Fruit fly (Drosophila melanogaster) whole organism, embryonic: Measurements from ENCODE around the gene CG17108.
A peak's percentile ranks its signal among the peaks of the same experiment; 100 is the strongest.

ENCODE experiments used
- B-H2 ChIP-seq: fragments of 200-800 bp; sonication (Bioruptor generic); optimal IDR thresholded peaks from 2 replicates; lab custom pipeline; 2018; ENCODE audit warnings: missing biosample characterization, mild to moderate bottlenecking, missing genetic modification characterization
- C15 ChIP-seq: fragments of 200-800 bp; sonication (Bioruptor generic); IDR thresholded peaks from 3 replicates; pipeline ENCODE4 v1.3.6; 2022; ENCODE audit warnings: missing biosample characterization, missing genetic modification characterization
- CG1024 ChIP-seq: fragments of 200-800 bp; sonication (Bioruptor generic); IDR thresholded peaks from 2 replicates; pipeline ENCODE4 v1.3.6; 2022; ENCODE audit warnings: missing biosample characterization, missing genetic modification characterization
- CG11398 ChIP-seq: fragments of 200-800 bp; sonication (Bioruptor generic); optimal IDR thresholded peaks from 2 replicates; lab custom pipeline; 2016; ENCODE audit warnings: missing biosample characterization, missing genetic modification characterization
- CG13287 ChIP-seq: fragments of 200-800 bp; sonication (Bioruptor generic); IDR thresholded peaks from 2 replicates; pipeline ENCODE4 v1.3.6; 2022; ENCODE audit warnings: missing biosample characterization, missing genetic modification characterization; ENCODE audit not compliant: partially characterized antibody
- CG14667 ChIP-seq: fragments of 200-800 bp; sonication (Bioruptor generic); IDR thresholded peaks from 2 replicates; pipeline ENCODE4 v1.3.6; 2022; ENCODE audit warnings: missing biosample characterization, missing genetic modification characterization
- CG15514 ChIP-seq: fragments of 200-800 bp; sonication (Bioruptor generic); optimal IDR thresholded peaks from 3 replicates; lab custom pipeline; 2017; ENCODE audit warnings: missing biosample characterization, missing genetic modification characterization, mild to moderate bottlenecking, moderate library complexity, missing genetic modification reagents
- CG15696 ChIP-seq: fragments of 200-800 bp; sonication (Bioruptor generic); optimal IDR thresholded peaks from 2 replicates; lab custom pipeline; 2019; ENCODE audit warnings: missing biosample characterization, mild to moderate bottlenecking, missing genetic modification characterization, moderate library complexity
- CG1792 ChIP-seq: fragments of 200-800 bp; sonication (Bioruptor generic); optimal IDR thresholded peaks from 2 replicates; lab custom pipeline; 2016; ENCODE audit warnings: missing biosample characterization, missing genetic modification characterization
- CG18764 ChIP-seq: fragments of 200-800 bp; sonication (Bioruptor generic); optimal IDR thresholded peaks from 3 replicates; lab custom pipeline; 2016; ENCODE audit warnings: missing biosample characterization, missing genetic modification characterization
- CG2199 ChIP-seq: fragments of 200-800 bp; sonication (Bioruptor generic); IDR thresholded peaks from 3 replicates; pipeline ENCODE4 v1.3.6; 2022; ENCODE audit warnings: missing biosample characterization, missing genetic modification characterization
- CG2712 ChIP-seq: fragments of 200-800 bp; optimal IDR thresholded peaks from 3 replicates; lab custom pipeline; 2019; ENCODE audit warnings: missing biosample characterization, mild to moderate bottlenecking, missing genetic modification characterization, moderate library complexity
- CG30403 ChIP-seq: fragments of 200-800 bp; sonication (Bioruptor generic); optimal IDR thresholded peaks from 3 replicates; lab custom pipeline; 2016; ENCODE audit warnings: missing biosample characterization, missing genetic modification characterization
- CG32772 ChIP-seq: fragments of 200-800 bp; sonication (Bioruptor generic); IDR thresholded peaks from 2 replicates; pipeline ENCODE4 v1.3.6; 2022; ENCODE audit warnings: missing biosample characterization, missing genetic modification characterization
- CG3281 ChIP-seq: fragments of 200-800 bp; sonication (Bioruptor generic); optimal IDR thresholded peaks from 3 replicates; lab custom pipeline; 2017; ENCODE audit warnings: missing biosample characterization, mild to moderate bottlenecking, missing genetic modification characterization
- CG33213 ChIP-seq: fragments of 200-800 bp; sonication (Bioruptor generic); optimal IDR thresholded peaks from 3 replicates; lab custom pipeline; 2016; ENCODE audit warnings: missing biosample characterization, missing genetic modification characterization
- CG3407 ChIP-seq: fragments of 200-800 bp; sonication (Bioruptor generic); optimal IDR thresholded peaks from 2 replicates; lab custom pipeline; 2018; ENCODE audit warnings: missing biosample characterization, mild to moderate bottlenecking, missing genetic modification characterization
- CG3995 ChIP-seq: fragments of 200-800 bp; sonication (Bioruptor generic); optimal IDR thresholded peaks from 3 replicates; lab custom pipeline; 2016; ENCODE audit warnings: missing biosample characterization, missing genetic modification characterization
- CG8478 ChIP-seq: fragments of >200 bp; optimal IDR thresholded peaks from 2 replicates; lab custom pipeline; 2018
- CkIIα-i1 ChIP-seq: fragments of 200-800 bp; sonication (Bioruptor generic); IDR thresholded peaks from 2 replicates; pipeline ENCODE4 v1.3.6; 2022; ENCODE audit warnings: missing biosample characterization, missing genetic modification characterization
- Dip2 ChIP-seq: fragments of 200-800 bp; sonication (Bioruptor generic); IDR thresholded peaks from 2 replicates; pipeline ENCODE4 v1.3.6; 2022; ENCODE audit warnings: missing biosample characterization, missing genetic modification characterization
- Dip3 ChIP-seq: fragments of 200-800 bp; sonication (Bioruptor generic); optimal IDR thresholded peaks from 3 replicates; lab custom pipeline; 2016; ENCODE audit warnings: missing biosample characterization, missing genetic modification characterization
- Dll ChIP-seq: fragments of 200-800 bp; sonication (Bioruptor generic); IDR thresholded peaks from 4 replicates; pipeline ENCODE4 v1.3.6; 2022; ENCODE audit warnings: missing biosample characterization, missing genetic modification characterization; ENCODE audit not compliant: partially characterized antibody
- E2f1 ChIP-seq: fragments of 200-800 bp; sonication (Bioruptor generic); IDR thresholded peaks from 2 replicates; pipeline ENCODE4 v1.3.6; 2022; ENCODE audit warnings: missing biosample characterization, missing genetic modification characterization
- Gug ChIP-seq: fragments of 200-800 bp; sonication (Bioruptor generic); IDR thresholded peaks from 4 replicates; pipeline ENCODE4 v1.3.6; 2022; ENCODE audit warnings: missing biosample characterization, missing genetic modification characterization
- Hsf ChIP-seq: fragments of 200-800 bp; sonication (Bioruptor generic); optimal IDR thresholded peaks from 3 replicates; lab custom pipeline; 2016; ENCODE audit warnings: missing biosample characterization, missing genetic modification characterization
- Lhr ChIP-seq: fragments of 200-800 bp; sonication (Bioruptor generic); optimal IDR thresholded peaks from 3 replicates; lab custom pipeline; 2017; ENCODE audit warnings: mild to moderate bottlenecking, missing biosample characterization, missing genetic modification reagents, missing genetic modification characterization
- Max ChIP-seq: fragments of 200-800 bp; sonication (Bioruptor generic); optimal IDR thresholded peaks from 2 replicates; lab custom pipeline; 2016; ENCODE audit warnings: missing biosample characterization, mild to moderate bottlenecking, missing genetic modification characterization
- Nf-YC ChIP-seq: fragments of 200-800 bp; optimal IDR thresholded peaks from 3 replicates; lab custom pipeline; 2019; ENCODE audit warnings: missing biosample characterization, mild to moderate bottlenecking, missing genetic modification characterization, moderate library complexity
- Scr ChIP-seq: fragments of 200-800 bp; sonication (Bioruptor generic); IDR thresholded peaks from 2 replicates; pipeline ENCODE4 v1.3.6; 2022; ENCODE audit warnings: missing biosample characterization, missing genetic modification characterization; ENCODE audit not compliant: partially characterized antibody
- Side ChIP-seq: fragments of 200-800 bp; sonication (Bioruptor generic); optimal IDR thresholded peaks from 2 replicates; lab custom pipeline; 2016; ENCODE audit warnings: missing biosample characterization, missing genetic modification characterization
- Sin3A ChIP-seq: fragments of >200 bp; optimal IDR thresholded peaks from 2 replicates; lab custom pipeline; 2018
- Ssrp ChIP-seq: fragments of 200-800 bp; sonication (Bioruptor generic); optimal IDR thresholded peaks from 2 replicates; lab custom pipeline; 2018; ENCODE audit warnings: missing biosample characterization, mild to moderate bottlenecking, missing genetic modification characterization, moderate library complexity
- Taf1 ChIP-seq: fragments of 200-800 bp; sonication (Bioruptor generic); IDR thresholded peaks from 2 replicates; pipeline ENCODE4 v1.3.6; 2022; ENCODE audit warnings: missing biosample characterization, missing genetic modification characterization
- Xbp1 ChIP-seq: fragments of 200-800 bp; sonication (Bioruptor generic); optimal IDR thresholded peaks from 3 replicates; lab custom pipeline; 2016; ENCODE audit warnings: missing biosample characterization, mild to moderate bottlenecking, missing genetic modification characterization
- chm ChIP-seq: fragments of 200-800 bp; sonication (Bioruptor generic); IDR thresholded peaks from 2 replicates; pipeline ENCODE4 v1.3.6; 2022; ENCODE audit warnings: missing biosample characterization, missing genetic modification characterization
- crp ChIP-seq, 2 experiments: fragments of 200-800 bp; sonication (Bioruptor generic); optimal IDR thresholded peaks; 2 replicates in 1 of 2; 3 replicates in 1 of 2; lab custom pipeline; 2017; ENCODE audit warnings: missing biosample characterization in 2 of 2, missing genetic modification characterization in 2 of 2, mild to moderate bottlenecking in 1 of 2, moderate library complexity in 1 of 2
- disco-r ChIP-seq: fragments of 200-800 bp; sonication (Bioruptor generic); optimal IDR thresholded peaks from 2 replicates; lab custom pipeline; 2016; ENCODE audit warnings: missing biosample characterization, missing genetic modification characterization
- dpn ChIP-seq, 2 experiments: fragments of 200-800 bp; sonication (Bioruptor generic); optimal IDR thresholded peaks; 3 replicates each; lab custom pipeline; 2016; ENCODE audit warnings: missing biosample characterization in 2 of 2, missing genetic modification characterization in 2 of 2
- dysf ChIP-seq: fragments of 200-800 bp; sonication (Bioruptor generic); IDR thresholded peaks from 3 replicates; pipeline ENCODE4 v1.3.6; 2022; ENCODE audit warnings: missing biosample characterization, missing genetic modification characterization
- eve ChIP-seq, 2 experiments: fragments of >200 bp; optimal IDR thresholded peaks; 2 replicates each; lab custom pipeline; 2017; ENCODE audit warnings: missing biosample characterization in 2 of 2, missing genetic modification characterization in 2 of 2
- fu2 ChIP-seq: fragments of 200-800 bp; sonication (Bioruptor generic); optimal IDR thresholded peaks from 2 replicates; lab custom pipeline; 2016; ENCODE audit warnings: missing biosample characterization, missing genetic modification characterization
- gem ChIP-seq: fragments of 200-800 bp; sonication (Bioruptor generic); optimal IDR thresholded peaks from 2 replicates; lab custom pipeline; 2019; ENCODE audit warnings: missing biosample characterization, mild to moderate bottlenecking, missing genetic modification characterization, moderate library complexity
- ham ChIP-seq: fragments of 200-800 bp; sonication (Bioruptor generic); IDR thresholded peaks from 2 replicates; pipeline ENCODE4 v1.3.6; 2022; ENCODE audit warnings: missing biosample characterization, missing genetic modification characterization
- inv ChIP-seq: fragments of 200-800 bp; sonication (Bioruptor generic); IDR thresholded peaks from 2 replicates; pipeline ENCODE4 v1.3.6; 2022; ENCODE audit warnings: missing biosample characterization, missing genetic modification characterization; ENCODE audit not compliant: partially characterized antibody
- lab ChIP-seq: fragments of 200-800 bp; sonication (Bioruptor generic); optimal IDR thresholded peaks from 3 replicates; lab custom pipeline; 2017; ENCODE audit warnings: missing biosample characterization, missing genetic modification characterization, mild to moderate bottlenecking, moderate library complexity, missing genetic modification reagents
- stwl ChIP-seq: fragments of 200-800 bp; sonication (Bioruptor generic); optimal IDR thresholded peaks from 3 replicates; lab custom pipeline; 2018; ENCODE audit warnings: missing biosample characterization, mild to moderate bottlenecking, missing genetic modification characterization, moderate library complexity
- tio ChIP-seq: fragments of 200-800 bp; sonication (Bioruptor generic); optimal IDR thresholded peaks from 2 replicates; lab custom pipeline; 2017; ENCODE audit warnings: missing biosample characterization, missing genetic modification characterization, inconsistent platforms
- vfl ChIP-seq: fragments of 200-800 bp; sonication (Bioruptor generic); optimal IDR thresholded peaks from 2 replicates; lab custom pipeline; 2016; ENCODE audit warnings: missing biosample characterization, missing genetic modification characterization
- z ChIP-seq: fragments of 200-800 bp; sonication (Bioruptor generic); IDR thresholded peaks from 3 replicates; pipeline ENCODE4 v1.3.6; 2022; ENCODE audit warnings: missing biosample characterization, missing genetic modification characterization

The CG17108 gene

dm6 chr2L:10661490-10662240 lies 32.2 kb downstream of the CG17108 start, which contains the start of gene CG31871 (continued):
- TF ChIP-seq Dip3 (GFP tag; lab: Kevin White, UChicago) (no peak), CG30403 (peak; percentile 79), Dip2 (no peak), ham (GFP tag; lab: Robert Waterston, UW) (no peak), chm (GFP tag; lab: Robert Waterston, UW) (0 out of 2 replicates have a peak, but pooled peaks have one; percentile 17), CG2712 (tag; lab: Kevin White, UChicago) (peak; percentile 88), CG1024 (GFP tag; lab: Robert Waterston, UW) (0 out of 2 replicates have a peak, but pooled peaks have one; percentile 20), vfl (GFP tag; lab: Kevin White, UChicago) (no peak), Taf1 (GFP tag; lab: Robert Waterston, UW) (no peak), CG32772 (peak; percentile 76), Side (no peak), Hsf (GFP tag; lab: Kevin White, UChicago) (peak; percentile 30), gem (tag; lab: Kevin White, UChicago) (peak; percentile 92), tio (GFP tag; lab: Kevin White, UChicago) (peak; percentile 39), inv (GFP tag; lab: Robert Waterston, UW) (no peak), disco-r (GFP tag; lab: Kevin White, UChicago) (no peak), CG14667 (GFP tag; lab: Robert Waterston, UW) (peak; percentile 33; the same call in 1 of the 2 replicates), Xbp1 (GFP tag; lab: Kevin White, UChicago) (peak; percentile 61), Lhr (peak; percentile 34), C15 (GFP tag; lab: Robert Waterston, UW) (no peak), crp (GFP tag; optimal IDR thresholded peaks at IDR 0.05; lab: Kevin White, UChicago) (peak in 1 of 2 experiments; percentile 61), CG3407 (GFP tag; lab: Kevin White, UChicago) (peak; percentile 52), CkIIα-i1 (no peak), lab (peak; percentile 67), Max (GFP tag; lab: Kevin White, UChicago) (peak; percentile 8), Scr (GFP tag; lab: Robert Waterston, UW) (no peak), Sin3A (lab: Kevin White, UChicago) (no peak), Gug (GFP tag; lab: Robert Waterston, UW) (no peak), CG18764 (GFP tag; lab: Kevin White, UChicago) (peak; percentile 20), Ssrp (tag; lab: Kevin White, UChicago) (peak; percentile 84), CG33213 (GFP tag; lab: Kevin White, UChicago) (no peak), Dll (GFP tag; lab: Robert Waterston, UW) (no peak), CG3995 (GFP tag; lab: Kevin White, UChicago) (no peak), E2f1 (peak; percentile 67), B-H2 (no peak), CG15696 (tag; lab: Kevin White, UChicago) (peak; percentile 16), CG2199 (GFP tag; lab: Robert Waterston, UW) (no peak), CG8478 (lab: Kevin White, UChicago) (no peak), z (GFP tag; lab: Robert Waterston, UW) (no peak), fu2 (GFP tag; lab: Kevin White, UChicago) (no peak), CG1792 (GFP tag; lab: Kevin White, UChicago) (no peak), CG13287 (GFP tag; lab: Robert Waterston, UW) (no peak), eve (GFP tag; optimal IDR thresholded peaks at IDR 0.05; lab: Kevin White, UChicago) (peak in 1 of 2 experiments; percentile 77), CG15514 (GFP tag; lab: Kevin White, UChicago) (peak; percentile 32), dysf (GFP tag; lab: Robert Waterston, UW) (peak; percentile 81), CG3281 (GFP tag; lab: Kevin White, UChicago) (peak; percentile 56), CG11398 (no peak), dpn (GFP tag; optimal IDR thresholded peaks at IDR 0.05; lab: Kevin White, UChicago) (peak in 1 of 2 experiments; percentile 67), Nf-YC (peak; percentile 65), stwl (no peak)
